Fruit fly (Drosophila melanogaster): ENCODE results near the gene Mur89F.

- TF ChIP-seq Sin3A (optimal IDR thresholded peaks at IDR 0.05), result no peak
- TF ChIP-seq h (optimal IDR thresholded peaks at IDR 0.05), result no peak
- no peak for TF ChIP-seq insv (optimal IDR thresholded peaks at IDR 0.05)
- TF ChIP-seq Myc (optimal IDR thresholded peaks at IDR 0.05), result no peak
- TF ChIP-seq psq (optimal IDR thresholded peaks at IDR 0.05), result no peak
- no peak for TF ChIP-seq ttk (optimal IDR thresholded peaks at IDR 0.05)
These were observed 83.0 kb downstream of the Mur89F start for dm6 chr3R:17118917-17119378.

All from Kc167 (cell line).